2 fruit fly cellular contexts compared by ENCODE assay signal in the genomic region with DNA sequence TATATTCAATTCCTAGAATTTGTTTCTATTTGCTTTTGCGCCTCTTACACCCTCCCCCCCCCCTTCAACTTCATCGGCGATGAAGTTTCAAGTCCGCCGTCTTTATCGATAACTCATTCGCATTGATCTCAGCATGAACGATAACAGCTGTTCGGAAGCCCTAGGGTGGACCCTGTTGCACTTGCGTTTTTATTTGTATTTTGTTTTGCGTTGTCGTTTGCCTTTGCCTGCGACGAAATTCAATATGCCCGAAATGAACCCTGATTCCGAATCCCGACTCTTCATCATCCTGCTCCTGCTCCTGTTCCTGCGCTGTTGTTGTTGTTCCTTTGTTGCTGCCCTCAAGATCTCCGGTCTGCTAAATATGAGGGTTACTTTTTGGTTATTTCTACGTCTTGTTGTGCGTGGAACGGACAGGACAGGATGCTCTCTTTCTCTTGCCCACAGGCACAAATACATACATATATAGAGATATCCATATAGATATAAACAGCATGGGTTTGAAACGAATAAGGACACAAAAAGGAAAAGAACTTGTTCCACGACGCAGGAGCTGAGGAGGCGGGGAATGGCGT.
TF ChIP-seq lines count a peak whose summit lies in the region.

No protein-coding gene starts in this region.

TF ChIP-seq in whole organism, embryonic, 481 proteins besides CTCF, POLR2A, EP300 and RAD21 (continued from another document and continues in another):
- TF ChIP-seq so (GFP tag; IDR thresholded peaks at IDR 0.05; lab: Robert Waterston, UW) (0 out of 3 replicates have a peak, but pooled peaks have one; percentile 36), CG6854 (GFP tag; optimal IDR thresholded peaks at IDR 0.05; lab: Kevin White, UChicago) (no peak), Trl (optimal IDR thresholded peaks at IDR 0.05; lab: Kevin White, UChicago) (no peak), Trl (GFP tag; optimal IDR thresholded peaks at IDR 0.05; lab: Kevin White, UChicago) (no peak), Asciz (GFP tag; optimal IDR thresholded peaks at IDR 0.05; lab: Kevin White, UChicago) (no peak), Poxn (GFP tag; IDR thresholded peaks at IDR 0.05; lab: Robert Waterston, UW) (no peak), gcm2 (GFP tag; optimal IDR thresholded peaks at IDR 0.05; lab: Kevin White, UChicago) (no peak), toy (GFP tag; IDR thresholded peaks at IDR 0.05; lab: Robert Waterston, UW) (no peak), Kr (GFP tag; optimal IDR thresholded peaks at IDR 0.05; lab: Kevin White, UChicago) (no peak), Hsf (GFP tag; optimal IDR thresholded peaks at IDR 0.05; lab: Kevin White, UChicago) (no peak), NFAT (GFP tag; IDR thresholded peaks at IDR 0.05; lab: Robert Waterston, UW) (peak; percentile 10; the same call in 1 of the 2 replicates), crol (GFP tag; IDR thresholded peaks at IDR 0.05; lab: Robert Waterston, UW) (peak; percentile 68), nmo (GFP tag; optimal IDR thresholded peaks at IDR 0.05; lab: Kevin White, UChicago) (no peak), BEAF-32 (GFP tag; optimal IDR thresholded peaks at IDR 0.05; lab: Kevin White, UChicago) (peak; percentile 9), en (GFP tag; optimal IDR thresholded peaks at IDR 0.05; lab: Kevin White, UChicago) (no peak), CG10321 (GFP tag; IDR thresholded peaks at IDR 0.05; lab: Robert Waterston, UW) (no peak), CG12071 (GFP tag; optimal IDR thresholded peaks at IDR 0.05; lab: Kevin White, UChicago) (no peak), row (GFP tag; IDR thresholded peaks at IDR 0.05; lab: Robert Waterston, UW) (peak; percentile 34; the same call in 1 of the 3 replicates), cato (GFP tag; optimal IDR thresholded peaks at IDR 0.05; lab: Kevin White, UChicago; ENCODE audit: borderline replicate concordance) (no peak), Hr51 (GFP tag; optimal IDR thresholded peaks at IDR 0.05; lab: Kevin White, UChicago) (peak in 1 of 2 experiments; percentile 13), CG34224 (GFP tag; IDR thresholded peaks at IDR 0.05; lab: Robert Waterston, UW; ENCODE audit: partially characterized antibody) (no peak), Stat92E (GFP tag; optimal IDR thresholded peaks at IDR 0.05; lab: Kevin White, UChicago) (peak in 1 of 3 experiments; percentile 13), pros (GFP tag; optimal IDR thresholded peaks at IDR 0.05; lab: Kevin White, UChicago) (peak; percentile 88), phol (tag; optimal IDR thresholded peaks at IDR 0.05; lab: Kevin White, UChicago) (peak; percentile 30), B-H2 (GFP tag; optimal IDR thresholded peaks at IDR 0.05; lab: Kevin White, UChicago) (no peak), al (GFP tag; IDR thresholded peaks at IDR 0.05; lab: Robert Waterston, UW) (no peak), crp (GFP tag; optimal IDR thresholded peaks at IDR 0.05; lab: Kevin White, UChicago) (peak in 1 of 2 experiments; percentile 43), Dip2 (GFP tag; IDR thresholded peaks at IDR 0.05; lab: Robert Waterston, UW) (no peak), Hr39 (optimal IDR thresholded peaks at IDR 0.05; lab: Kevin White, UChicago) (no peak), ci (GFP tag; IDR thresholded peaks at IDR 0.05; lab: Robert Waterston, UW) (0 out of 3 replicates have a peak, but pooled peaks have one; percentile 26), scrt (GFP tag; optimal IDR thresholded peaks at IDR 0.05; lab: Kevin White, UChicago) (peak; percentile 31), CG8765 (GFP tag; IDR thresholded peaks at IDR 0.05; lab: Robert Waterston, UW) (no peak), CG18599 (GFP tag; optimal IDR thresholded peaks at IDR 0.05; lab: Kevin White, UChicago) (peak; percentile 14), Drgx (GFP tag; IDR thresholded peaks at IDR 0.05; lab: Robert Waterston, UW) (no peak), CG15479 (GFP tag; optimal IDR thresholded peaks at IDR 0.05; lab: Kevin White, UChicago) (no peak), cg (GFP tag; optimal IDR thresholded peaks at IDR 0.05; lab: Kevin White, UChicago) (peak; percentile 8), unc-4 (GFP tag; IDR thresholded peaks at IDR 0.05; lab: Robert Waterston, UW; ENCODE audit: partially characterized antibody) (no peak), CG12744 (GFP tag; optimal IDR thresholded peaks at IDR 0.05; lab: Kevin White, UChicago) (no peak), ab (GFP tag; optimal IDR thresholded peaks at IDR 0.05; lab: Kevin White, UChicago) (no peak), Opbp (GFP tag; IDR thresholded peaks at IDR 0.05; lab: Robert Waterston, UW; ENCODE audit: partially characterized antibody) (no peak), E2f2 (GFP tag; IDR thresholded peaks at IDR 0.05; lab: Robert Waterston, UW) (peak; percentile 33), CoRest (tag; optimal IDR thresholded peaks at IDR 0.05; lab: Kevin White, UChicago) (peak; percentile 1), CG4617 (GFP tag; optimal IDR thresholded peaks at IDR 0.05; lab: Kevin White, UChicago; ENCODE audit: borderline replicate concordance) (no peak), Blimp-1 (GFP tag; optimal IDR thresholded peaks at IDR 0.05; lab: Kevin White, UChicago) (no peak), CG14860 (GFP tag; IDR thresholded peaks at IDR 0.05; lab: Robert Waterston, UW; ENCODE audit: partially characterized antibody) (no peak), CG6175 (GFP tag; IDR thresholded peaks at IDR 0.05; lab: Robert Waterston, UW) (no peak), CG17912 (GFP tag; optimal IDR thresholded peaks at IDR 0.05; lab: Kevin White, UChicago) (no peak), vnd (GFP tag; IDR thresholded peaks at IDR 0.05; lab: Robert Waterston, UW; ENCODE audit: partially characterized antibody) (no peak), lab (GFP tag; optimal IDR thresholded peaks at IDR 0.05; lab: Kevin White, UChicago) (no peak), Dref (GFP tag; IDR thresholded peaks at IDR 0.05; lab: Robert Waterston, UW) (peak; percentile 47), CG5180 (GFP tag; optimal IDR thresholded peaks at IDR 0.05; lab: Kevin White, UChicago) (no peak), Side (GFP tag; optimal IDR thresholded peaks at IDR 0.05; lab: Kevin White, UChicago) (no peak), tup (GFP tag; optimal IDR thresholded peaks at IDR 0.05; lab: Kevin White, UChicago) (no peak), CG15269 (tag; optimal IDR thresholded peaks at IDR 0.05; lab: Kevin White, UChicago) (peak; percentile 4), CG3995 (GFP tag; optimal IDR thresholded peaks at IDR 0.05; lab: Kevin White, UChicago) (no peak), stc (GFP tag; IDR thresholded peaks at IDR 0.05; lab: Robert Waterston, UW) (no peak), sens-2 (GFP tag; IDR thresholded peaks at IDR 0.05; lab: Robert Waterston, UW) (no peak), ewg (GFP tag; optimal IDR thresholded peaks at IDR 0.05; lab: Kevin White, UChicago) (no peak), gsb-n (tag; optimal IDR thresholded peaks at IDR 0.05; lab: Kevin White, UChicago) (no peak), tap (tag; optimal IDR thresholded peaks at IDR 0.05; lab: Kevin White, UChicago) (no peak), grau (tag; optimal IDR thresholded peaks at IDR 0.05; lab: Kevin White, UChicago) (peak; percentile 12), gcm (GFP tag; optimal IDR thresholded peaks at IDR 0.05; lab: Kevin White, UChicago) (peak; percentile 22)

TF ChIP-seq in whole organism, prepupa, 60 proteins besides CTCF, POLR2A, EP300 and RAD21 (continued from another document):
- TF ChIP-seq CG10631 (GFP tag; optimal IDR thresholded peaks at IDR 0.05; lab: Kevin White, UChicago) (peak; percentile 6), CG11762 (GFP tag; optimal IDR thresholded peaks at IDR 0.05; lab: Kevin White, UChicago; ENCODE audit: insufficient read depth) (no peak), Met (GFP tag; optimal IDR thresholded peaks at IDR 0.05; lab: Kevin White, UChicago) (no peak), fd59A (GFP tag; optimal IDR thresholded peaks at IDR 0.05; lab: Kevin White, UChicago) (no peak), CG11902 (GFP tag; optimal IDR thresholded peaks at IDR 0.05; lab: Kevin White, UChicago) (no peak), esn (GFP tag; optimal IDR thresholded peaks at IDR 0.05; lab: Kevin White, UChicago) (peak; percentile 36), lz (GFP tag; optimal IDR thresholded peaks at IDR 0.05; lab: Kevin White, UChicago) (peak; percentile 13), CG7368 (GFP tag; optimal IDR thresholded peaks at IDR 0.05; lab: Kevin White, UChicago) (no peak), OdsH (GFP tag; optimal IDR thresholded peaks at IDR 0.05; lab: Kevin White, UChicago) (no peak), acj6 (GFP tag; optimal IDR thresholded peaks at IDR 0.05; lab: Kevin White, UChicago) (no peak), Eip75B (GFP tag; optimal IDR thresholded peaks at IDR 0.05; lab: Kevin White, UChicago) (no peak), Ets96B (tag; optimal IDR thresholded peaks at IDR 0.05; lab: Kevin White, UChicago) (no peak), svp (GFP tag; lab: Kevin White, UChicago) (peak; percentile 49), topi (GFP tag; optimal IDR thresholded peaks at IDR 0.05; lab: Kevin White, UChicago) (peak; percentile 14), CG8319 (GFP tag; optimal IDR thresholded peaks at IDR 0.05; lab: Kevin White, UChicago) (no peak), dsx (GFP tag; optimal IDR thresholded peaks at IDR 0.05; lab: Kevin White, UChicago; ENCODE audit: poor library complexity, severe bottlenecking) (no peak), CG4318 (GFP tag; optimal IDR thresholded peaks at IDR 0.05; lab: Kevin White, UChicago) (no peak), CG6276 (GFP tag; optimal IDR thresholded peaks at IDR 0.05; lab: Kevin White, UChicago) (no peak)
